Fruit fly (Drosophila melanogaster) whole organism, embryonic: ENCODE results near the gene CG8236.

Source experiments
- Atf-2 ChIP-seq: fragments of 200-800 bp; sonication (Bioruptor generic); optimal IDR thresholded peaks from 2 replicates; lab custom pipeline; 2016; ENCODE audit warnings: missing biosample characterization, missing genetic modification characterization
- Atf6 ChIP-seq: fragments of 200-800 bp; sonication (Bioruptor generic); IDR thresholded peaks from 2 replicates; pipeline ENCODE4 v1.3.6; 2022; ENCODE audit warnings: missing biosample characterization, missing genetic modification characterization
- Bgb ChIP-seq: fragments of 200-800 bp; sonication (Bioruptor generic); IDR thresholded peaks from 2 replicates; pipeline ENCODE4 v1.3.6; 2022; ENCODE audit warnings: missing biosample characterization, missing genetic modification characterization; ENCODE audit not compliant: partially characterized antibody
- CG10274 ChIP-seq: fragments of 200-800 bp; sonication (Bioruptor generic); optimal IDR thresholded peaks from 3 replicates; lab custom pipeline; 2017; ENCODE audit warnings: missing biosample characterization, mild to moderate bottlenecking, missing genetic modification characterization
- CG10543 ChIP-seq: fragments of 200-800 bp; sonication (Bioruptor generic); optimal IDR thresholded peaks from 3 replicates; lab custom pipeline; 2017; ENCODE audit warnings: missing biosample characterization, mild to moderate bottlenecking, missing genetic modification characterization, moderate library complexity
- CG10565 ChIP-seq: fragments of 200-800 bp; sonication (Bioruptor generic); optimal IDR thresholded peaks from 3 replicates; lab custom pipeline; 2016; ENCODE audit warnings: missing biosample characterization, mild to moderate bottlenecking, missing genetic modification characterization
- CG11398 ChIP-seq: fragments of 200-800 bp; sonication (Bioruptor generic); optimal IDR thresholded peaks from 2 replicates; lab custom pipeline; 2016; ENCODE audit warnings: missing biosample characterization, missing genetic modification characterization
- CG12104 ChIP-seq: fragments of 200-800 bp; sonication (Bioruptor generic); optimal IDR thresholded peaks from 3 replicates; lab custom pipeline; 2016; ENCODE audit warnings: missing biosample characterization, missing genetic modification characterization
- CG14667 ChIP-seq: fragments of 200-800 bp; sonication (Bioruptor generic); IDR thresholded peaks from 2 replicates; pipeline ENCODE4 v1.3.6; 2022; ENCODE audit warnings: missing biosample characterization, missing genetic modification characterization
- CG1647 ChIP-seq: fragments of 200-800 bp; sonication (Bioruptor generic); optimal IDR thresholded peaks from 3 replicates; lab custom pipeline; 2016; ENCODE audit warnings: missing biosample characterization, missing genetic modification characterization
- CG16779 ChIP-seq: fragments of 200-800 bp; sonication (Bioruptor generic); IDR thresholded peaks from 2 replicates; pipeline ENCODE4 v1.3.6; 2022; ENCODE audit warnings: missing biosample characterization, missing genetic modification characterization
- CG2120 ChIP-seq: fragments of 200-800 bp; sonication (Bioruptor generic); optimal IDR thresholded peaks from 3 replicates; lab custom pipeline; 2016; ENCODE audit warnings: missing biosample characterization, missing genetic modification characterization
- CG2129 ChIP-seq: fragments of 200-800 bp; sonication (Bioruptor generic); IDR thresholded peaks from 2 replicates; pipeline ENCODE4 v1.3.6; 2022; ENCODE audit warnings: missing biosample characterization, missing genetic modification characterization; ENCODE audit not compliant: partially characterized antibody
- CG33213 ChIP-seq: fragments of 200-800 bp; sonication (Bioruptor generic); optimal IDR thresholded peaks from 3 replicates; lab custom pipeline; 2016; ENCODE audit warnings: missing biosample characterization, missing genetic modification characterization
- CG3407 ChIP-seq: fragments of 200-800 bp; sonication (Bioruptor generic); optimal IDR thresholded peaks from 2 replicates; lab custom pipeline; 2018; ENCODE audit warnings: missing biosample characterization, mild to moderate bottlenecking, missing genetic modification characterization
- CG9817 ChIP-seq: fragments of 200-800 bp; sonication (Bioruptor generic); optimal IDR thresholded peaks from 2 replicates; lab custom pipeline; 2018; ENCODE audit warnings: missing biosample characterization, mild to moderate bottlenecking, missing genetic modification characterization, moderate library complexity
- Camta ChIP-seq: fragments of 200-800 bp; sonication (Bioruptor generic); optimal IDR thresholded peaks from 2 replicates; lab custom pipeline; 2016; ENCODE audit warnings: missing biosample characterization, missing genetic modification characterization
- Dek ChIP-seq: fragments of 200-800 bp; sonication (Bioruptor generic); optimal IDR thresholded peaks from 3 replicates; lab custom pipeline; 2019; ENCODE audit warnings: missing biosample characterization, mild to moderate bottlenecking, missing genetic modification characterization, moderate library complexity
- E2f1 ChIP-seq: fragments of 200-800 bp; sonication (Bioruptor generic); IDR thresholded peaks from 2 replicates; pipeline ENCODE4 v1.3.6; 2022; ENCODE audit warnings: missing biosample characterization, missing genetic modification characterization
- HLH4C ChIP-seq: fragments of 200-800 bp; sonication (Bioruptor generic); IDR thresholded peaks from 3 replicates; pipeline ENCODE4 v1.3.6; 2022; ENCODE audit warnings: missing biosample characterization, missing genetic modification characterization; ENCODE audit not compliant: partially characterized antibody
- HLHmδ ChIP-seq: fragments of 200-800 bp; sonication (Bioruptor generic); optimal IDR thresholded peaks from 2 replicates; lab custom pipeline; 2018; ENCODE audit warnings: missing biosample characterization, mild to moderate bottlenecking, missing genetic modification characterization, moderate library complexity
- Hand ChIP-seq: fragments of 200-800 bp; sonication (Bioruptor generic); optimal IDR thresholded peaks from 2 replicates; lab custom pipeline; 2017; ENCODE audit warnings: mild to moderate bottlenecking, missing biosample characterization, missing genetic modification reagents, missing genetic modification characterization
- Hey ChIP-seq: fragments of 200-800 bp; sonication (Bioruptor generic); optimal IDR thresholded peaks from 3 replicates; lab custom pipeline; 2018; ENCODE audit warnings: missing biosample characterization, mild to moderate bottlenecking, missing genetic modification characterization
- Hmx ChIP-seq: fragments of 200-800 bp; sonication (Bioruptor generic); optimal IDR thresholded peaks from 2 replicates; lab custom pipeline; 2016; ENCODE audit warnings: missing biosample characterization, missing genetic modification characterization
- Hr39 ChIP-seq: fragments of >200 bp; optimal IDR thresholded peaks from 2 replicates; lab custom pipeline; 2017
- Myb ChIP-seq: fragments of 200-800 bp; sonication (Bioruptor generic); optimal IDR thresholded peaks from 2 replicates; lab custom pipeline; 2016; ENCODE audit warnings: missing biosample characterization, missing genetic modification characterization
- NC2β ChIP-seq: fragments of 200-800 bp; sonication (Bioruptor generic); optimal IDR thresholded peaks from 2 replicates; lab custom pipeline; 2016; ENCODE audit warnings: missing biosample characterization, missing genetic modification characterization
- Ssrp ChIP-seq: fragments of 200-800 bp; sonication (Bioruptor generic); optimal IDR thresholded peaks from 2 replicates; lab custom pipeline; 2018; ENCODE audit warnings: missing biosample characterization, mild to moderate bottlenecking, missing genetic modification characterization, moderate library complexity
- Vsx1 ChIP-seq: fragments of 200-800 bp; sonication (Bioruptor generic); optimal IDR thresholded peaks from 2 replicates; lab custom pipeline; 2017; ENCODE audit warnings: missing biosample characterization, mild to moderate bottlenecking, missing genetic modification characterization, missing genetic modification reagents
- chn ChIP-seq: fragments of 200-800 bp; sonication (Bioruptor generic); optimal IDR thresholded peaks from 2 replicates; lab custom pipeline; 2016; ENCODE audit warnings: missing biosample characterization, missing genetic modification characterization
- danr ChIP-seq: fragments of 200-800 bp; sonication (Bioruptor generic); IDR thresholded peaks from 2 replicates; pipeline ENCODE4 v1.3.6; 2022; ENCODE audit warnings: missing biosample characterization, missing genetic modification characterization
- eve ChIP-seq, 2 experiments: fragments of >200 bp; optimal IDR thresholded peaks; 2 replicates each; lab custom pipeline; 2017; ENCODE audit warnings: missing biosample characterization in 2 of 2, missing genetic modification characterization in 2 of 2
- eyg ChIP-seq: fragments of 200-800 bp; sonication (Bioruptor generic); optimal IDR thresholded peaks from 3 replicates; lab custom pipeline; 2016; ENCODE audit warnings: missing biosample characterization, missing genetic modification characterization
- gcm2 ChIP-seq: fragments of 200-800 bp; sonication (Bioruptor generic); optimal IDR thresholded peaks from 2 replicates; lab custom pipeline; 2016; ENCODE audit warnings: missing biosample characterization, missing genetic modification characterization
- gsb ChIP-seq: fragments of 200-800 bp; sonication (Bioruptor generic); IDR thresholded peaks from 2 replicates; pipeline ENCODE4 v1.3.6; 2022; ENCODE audit warnings: missing biosample characterization, missing genetic modification characterization
- hkb ChIP-seq, 2 experiments: fragments of 200-800 bp in 1 of 2; fragments of >200 bp in 1 of 2; sonication (Bioruptor generic) in 1 of 2; IDR thresholded peaks in 1 of 2; optimal IDR thresholded peaks in 1 of 2; 2 replicates each; pipeline versions ENCODE4 v1.3.6 to Lab custom; 2017 to 2022; ENCODE audit warnings: missing biosample characterization in 1 of 2, missing genetic modification characterization in 1 of 2
- hth ChIP-seq: fragments of >200 bp; optimal IDR thresholded peaks from 2 replicates; lab custom pipeline; 2017; ENCODE audit warnings: inconsistent platforms
- kay ChIP-seq: fragments of 200-800 bp; sonication (Bioruptor generic); optimal IDR thresholded peaks from 2 replicates; lab custom pipeline; 2016; ENCODE audit warnings: missing biosample characterization, missing genetic modification characterization
- lmd ChIP-seq: fragments of 200-800 bp; sonication (Bioruptor generic); IDR thresholded peaks from 2 replicates; pipeline ENCODE4 v1.3.6; 2022; ENCODE audit warnings: missing biosample characterization, missing genetic modification characterization
- otp ChIP-seq: fragments of 200-800 bp; sonication (Bioruptor generic); IDR thresholded peaks from 3 replicates; pipeline ENCODE4, ENCODE4 v1.3.6; 2022; ENCODE audit warnings: missing biosample characterization, missing genetic modification characterization
- pita ChIP-seq: fragments of 200-800 bp; sonication (Bioruptor generic); optimal IDR thresholded peaks from 2 replicates; lab custom pipeline; 2017; ENCODE audit warnings: missing biosample characterization, mild to moderate bottlenecking, missing genetic modification characterization
- pnt ChIP-seq: fragments of 200-800 bp; sonication (Bioruptor generic); optimal IDR thresholded peaks from 3 replicates; lab custom pipeline; 2016; ENCODE audit warnings: missing biosample characterization, missing genetic modification characterization
- pum ChIP-seq: fragments of 200-800 bp; sonication (Bioruptor generic); optimal IDR thresholded peaks from 2 replicates; lab custom pipeline; 2016; ENCODE audit warnings: missing biosample characterization, missing genetic modification characterization
- rib ChIP-seq: fragments of 200-800 bp; sonication (Bioruptor generic); IDR thresholded peaks from 2 replicates; pipeline ENCODE4 v1.3.6; 2022; ENCODE audit warnings: missing biosample characterization, missing genetic modification characterization
- ro ChIP-seq: fragments of 200-800 bp; sonication (Bioruptor generic); IDR thresholded peaks from 2 replicates; pipeline ENCODE4 v1.3.6; 2022; ENCODE audit warnings: missing biosample characterization, missing genetic modification characterization
- sc ChIP-seq, 3 experiments: fragments of >200 bp in 2 of 3; fragments of 200-800 bp in 1 of 3; sonication (Bioruptor generic) in 1 of 3; optimal IDR thresholded peaks; 2 replicates in 2 of 3; 3 replicates in 1 of 3; lab custom pipeline; 2017; ENCODE audit warnings: mild to moderate bottlenecking in 1 of 3, missing biosample characterization in 1 of 3, missing genetic modification characterization in 1 of 3, missing genetic modification reagents in 1 of 3
- sob ChIP-seq: fragments of 200-800 bp; sonication (Bioruptor generic); IDR thresholded peaks from 2 replicates; pipeline ENCODE4 v1.3.6; 2022; ENCODE audit warnings: missing biosample characterization, missing genetic modification characterization
- trem ChIP-seq: fragments of 200-800 bp; optimal IDR thresholded peaks from 3 replicates; lab custom pipeline; 2019; ENCODE audit warnings: missing biosample characterization, mild to moderate bottlenecking, missing genetic modification characterization, moderate library complexity
- vvl ChIP-seq: fragments of 200-800 bp; sonication (Bioruptor generic); IDR thresholded peaks from 2 replicates; pipeline ENCODE4 v1.3.6; 2022; ENCODE audit warnings: missing biosample characterization, missing genetic modification characterization
- z ChIP-seq: fragments of 200-800 bp; sonication (Bioruptor generic); IDR thresholded peaks from 3 replicates; pipeline ENCODE4 v1.3.6; 2022; ENCODE audit warnings: missing biosample characterization, missing genetic modification characterization
- zf30C ChIP-seq: fragments of 200-800 bp; sonication (Bioruptor generic); optimal IDR thresholded peaks from 3 replicates; lab custom pipeline; 2018; ENCODE audit warnings: missing biosample characterization, mild to moderate bottlenecking, missing genetic modification characterization
- zfh2 ChIP-seq: fragments of 200-800 bp; sonication (Bioruptor generic); optimal IDR thresholded peaks from 2 replicates; lab custom pipeline; 2016; ENCODE audit warnings: missing biosample characterization, missing genetic modification characterization

The CG8236 gene

dm6 chr3R:8784788-8785187 lies 15.6 kb downstream of the CG8236 start (continued):
- peak; percentile 56 for TF ChIP-seq CG9817 (tag; lab: Kevin White, UChicago)
- TF ChIP-seq gsb (GFP tag; lab: Robert Waterston, UW): no peak
- no peak for TF ChIP-seq CG12104 (GFP tag; lab: Kevin White, UChicago)
- TF ChIP-seq sob (GFP tag; lab: Robert Waterston, UW): peak; percentile 64
- no peak for TF ChIP-seq CG2120 (GFP tag; lab: Kevin White, UChicago)
- TF ChIP-seq vvl (GFP tag; lab: Robert Waterston, UW): peak; percentile 80
- no peak for TF ChIP-seq HLHmδ (GFP tag; lab: Kevin White, UChicago)
- TF ChIP-seq otp (GFP tag; lab: Robert Waterston, UW): peak; percentile 36; the same call in 1 of the 3 replicates
- TF ChIP-seq CG33213 (GFP tag; lab: Kevin White, UChicago): no peak
- TF ChIP-seq HLH4C (GFP tag; lab: Robert Waterston, UW): no peak
- no peak for TF ChIP-seq CG10543 (GFP tag; lab: Kevin White, UChicago)
- TF ChIP-seq rib (GFP tag; lab: Robert Waterston, UW): no peak
- TF ChIP-seq lmd: peak; percentile 67
- no peak for TF ChIP-seq NC2β
- peak; percentile 30 for TF ChIP-seq Ssrp
- TF ChIP-seq trem (tag; lab: Kevin White, UChicago): no peak
- TF ChIP-seq hth (lab: Kevin White, UChicago): no peak
- TF ChIP-seq Atf6 (GFP tag; lab: Robert Waterston, UW): peak; percentile 79
- no peak for TF ChIP-seq gcm2 (GFP tag; lab: Kevin White, UChicago)
- TF ChIP-seq Myb (GFP tag; lab: Kevin White, UChicago): no peak
- TF ChIP-seq Hey (tag; lab: Kevin White, UChicago): no peak
- TF ChIP-seq E2f1 (GFP tag; lab: Robert Waterston, UW): peak; percentile 55; the same call in 1 of the 2 replicates
- TF ChIP-seq Camta (GFP tag; lab: Kevin White, UChicago): peak; percentile 27
- TF ChIP-seq zf30C: no peak
- no peak for TF ChIP-seq CG10274 (GFP tag; lab: Kevin White, UChicago)
- TF ChIP-seq sc (optimal IDR thresholded peaks at IDR 0.05; lab: Kevin White, UChicago): no peak
- TF ChIP-seq sc (GFP tag; optimal IDR thresholded peaks at IDR 0.05; lab: Kevin White, UChicago): no peak
- TF ChIP-seq kay (GFP tag; lab: Kevin White, UChicago): no peak
- TF ChIP-seq Hand: no peak
- peak; percentile 28; the same call in 1 of the 2 replicates for TF ChIP-seq CG14667 (GFP tag; lab: Robert Waterston, UW)
- 0 out of 2 replicates have a peak, but pooled peaks have one; percentile 23 for TF ChIP-seq ro
- no peak for TF ChIP-seq hkb (optimal IDR thresholded peaks at IDR 0.05; lab: Kevin White, UChicago)
- TF ChIP-seq hkb (GFP tag; IDR thresholded peaks at IDR 0.05; lab: Robert Waterston, UW): peak; percentile 48; the same call in 1 of the 2 replicates
- no peak for TF ChIP-seq danr
- TF ChIP-seq chn: peak; percentile 23
- TF ChIP-seq CG3407 (GFP tag; lab: Kevin White, UChicago): no peak
- TF ChIP-seq pnt (GFP tag; lab: Kevin White, UChicago): peak; percentile 53
- TF ChIP-seq pita: no peak
- no peak for TF ChIP-seq CG10565 (GFP tag; lab: Kevin White, UChicago)
- no peak for TF ChIP-seq CG11398
- no peak for TF ChIP-seq CG1647 (GFP tag; lab: Kevin White, UChicago)
- TF ChIP-seq zfh2 (GFP tag; lab: Kevin White, UChicago): peak; percentile 50
- TF ChIP-seq Hr39: no peak
- TF ChIP-seq Vsx1: no peak
- TF ChIP-seq eyg (GFP tag; lab: Kevin White, UChicago): no peak
- TF ChIP-seq pum (GFP tag; lab: Kevin White, UChicago): no peak
- no peak for TF ChIP-seq CG16779 (GFP tag; lab: Robert Waterston, UW)
- no peak for TF ChIP-seq Hmx (GFP tag; lab: Kevin White, UChicago)
- TF ChIP-seq CG2129 (GFP tag; lab: Robert Waterston, UW): no peak
- no peak for TF ChIP-seq z
- no peak for TF ChIP-seq Bgb
- TF ChIP-seq eve (GFP tag; optimal IDR thresholded peaks at IDR 0.05; lab: Kevin White, UChicago): no peak
- no peak for TF ChIP-seq Atf-2 (GFP tag; lab: Kevin White, UChicago)
- TF ChIP-seq Dek: no peak
